Worm (Caenorhabditis elegans) whole organism, L2 larva: ENCODE measurements around the gene C18A3.11.

Experiments used
- ama-1 ChIP-seq: fragments of 150-350 bp; optimal IDR thresholded peaks from 2 replicates; lab custom pipeline; 2018; ENCODE audit warnings: inconsistent platforms
- crh-2 ChIP-seq: sonication (generic microtip); optimal IDR thresholded peaks from 2 replicates; lab custom pipeline; 2017; ENCODE audit warnings: missing biosample characterization, missing genetic modification characterization
- elt-3 ChIP-seq: sonication (generic microtip); optimal IDR thresholded peaks from 2 replicates; lab custom pipeline; 2017; ENCODE audit warnings: missing biosample characterization, missing genetic modification characterization
- fos-1 ChIP-seq: fragments of 150-350 bp; optimal IDR thresholded peaks from 2 replicates; lab custom pipeline; 2014; ENCODE audit warnings: missing biosample characterization, missing genetic modification characterization
- lin-39 ChIP-seq: fragments of 150-350 bp; optimal IDR thresholded peaks from 2 replicates; lab custom pipeline; 2014; ENCODE audit warnings: missing biosample characterization, missing genetic modification reagents, missing genetic modification characterization
- mdl-1 ChIP-seq, 2 experiments: fragments of 150-350 bp in 1 of 2; sonication (generic microtip) in 1 of 2; optimal IDR thresholded peaks; 2 replicates each; lab custom pipeline; 2017; ENCODE audit warnings: missing biosample characterization in 2 of 2, missing genetic modification characterization in 2 of 2
- nhr-11 ChIP-seq: fragments of 150-350 bp; optimal IDR thresholded peaks from 2 replicates; lab custom pipeline; 2014; ENCODE audit warnings: missing biosample characterization, missing genetic modification characterization
- nhr-12 ChIP-seq: fragments of 150-350 bp; optimal IDR thresholded peaks from 2 replicates; lab custom pipeline; 2014; ENCODE audit warnings: missing biosample characterization, missing genetic modification characterization
- nhr-23 ChIP-seq: fragments of 150-350 bp; optimal IDR thresholded peaks from 2 replicates; lab custom pipeline; 2014; ENCODE audit warnings: missing biosample characterization, missing genetic modification reagents, missing genetic modification characterization
- nhr-237 ChIP-seq: fragments of 150-350 bp; optimal IDR thresholded peaks from 2 replicates; lab custom pipeline; 2014; ENCODE audit warnings: missing biosample characterization, missing genetic modification characterization
- nhr-77 ChIP-seq: fragments of 150-350 bp; optimal IDR thresholded peaks from 2 replicates; lab custom pipeline; 2014; ENCODE audit warnings: missing biosample characterization, missing genetic modification characterization
- snpc-4 ChIP-seq: fragments of 150-350 bp; optimal IDR thresholded peaks from 2 replicates; lab custom pipeline; 2014; ENCODE audit warnings: missing biosample characterization, missing genetic modification characterization
- unc-62 ChIP-seq: fragments of 150-350 bp; optimal IDR thresholded peaks from 2 replicates; lab custom pipeline; 2014; ENCODE audit warnings: missing biosample characterization, missing genetic modification reagents, missing genetic modification characterization

- TF ChIP-seq nhr-23 (tag; lab: Kevin White, UChicago) = no peak
- TF ChIP-seq crh-2 (tag; lab: Kevin White, UChicago) = peak; percentile 36
- no peak for TF ChIP-seq ama-1 (lab: Kevin White, UChicago)
- no peak for TF ChIP-seq elt-3 (tag; lab: Kevin White, UChicago)
- no peak for TF ChIP-seq lin-39
- TF ChIP-seq nhr-77 (tag; lab: Kevin White, UChicago) = no peak
- TF ChIP-seq nhr-11 (tag; lab: Kevin White, UChicago) = no peak
- no peak for TF ChIP-seq unc-62
- no peak for TF ChIP-seq snpc-4 (tag; lab: Kevin White, UChicago)
- no peak for TF ChIP-seq nhr-12 (tag; lab: Kevin White, UChicago)
- no peak for TF ChIP-seq mdl-1 (tag; optimal IDR thresholded peaks at IDR 0.05; lab: Kevin White, UChicago)
- peak; percentile 81 for TF ChIP-seq fos-1
- no peak for TF ChIP-seq nhr-237 (tag; lab: Kevin White, UChicago)
These were observed 19.0 kb downstream of the C18A3.11 start, which contains the start of gene ifb-2 for ce11 chrII:5749733-5750238.
